Worm (Caenorhabditis elegans) whole organism, L4 larva: Measurements from ENCODE around the gene srh-275.

Experiments used
- ceh-62 ChIP-seq: sonication (generic microtip); optimal IDR thresholded peaks from 2 replicates; lab custom pipeline; 2017; ENCODE audit warnings: missing biosample characterization, missing genetic modification characterization
- lsy-2 ChIP-seq, 2 experiments: fragments of 150-350 bp in 1 of 2; sonication (generic microtip) in 1 of 2; optimal IDR thresholded peaks; 2 replicates each; lab custom pipeline; 2014 to 2017; ENCODE audit warnings: missing biosample characterization in 2 of 2, missing genetic modification characterization in 2 of 2
- mep-1 ChIP-seq: fragments of 150-350 bp; sonication (generic microtip); optimal IDR thresholded peaks from 3 replicates; lab custom pipeline; 2014; ENCODE audit warnings: missing biosample characterization, missing genetic modification characterization
- nhr-28 ChIP-seq: fragments of 150-350 bp; optimal IDR thresholded peaks from 2 replicates; lab custom pipeline; 2014; ENCODE audit warnings: missing biosample characterization, missing genetic modification characterization

DNA sequence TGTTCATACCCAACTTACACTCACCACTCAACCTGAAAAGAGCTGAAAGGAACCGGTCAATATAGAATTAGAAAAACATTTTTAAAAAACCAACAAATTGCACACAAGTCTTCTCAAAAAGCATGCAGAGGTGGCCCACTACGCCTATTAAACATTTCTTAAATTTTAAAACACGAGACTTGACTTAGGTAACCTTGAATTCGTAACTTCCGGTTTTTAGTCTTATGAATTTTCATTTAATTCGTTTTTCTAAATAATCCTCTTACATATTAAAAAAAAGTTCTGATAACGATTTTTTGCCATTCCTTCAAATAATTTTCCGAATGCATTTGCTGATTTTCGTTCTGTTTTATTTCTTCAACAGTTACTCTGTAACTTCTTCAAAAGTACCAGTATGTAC, 24.7 kb upstream of the srh-275 start, which contains the start of gene clec-7:
- no peak for TF ChIP-seq ceh-62 (tag; lab: Kevin White, UChicago)
- TF ChIP-seq lsy-2 (tag; optimal IDR thresholded peaks at IDR 0.05; lab: Kevin White, UChicago) = no peak
- TF ChIP-seq nhr-28 (tag; lab: Kevin White, UChicago) = no peak
- no peak for TF ChIP-seq mep-1 (tag; lab: Kevin White, UChicago)
